Fruit fly (Drosophila melanogaster) whole organism, pupa: ENCODE measurements around the gene Cdc23.

Experiments
- CG17806 ChIP-seq: fragments of 200-800 bp; sonication (Bioruptor generic); optimal IDR thresholded peaks from 2 replicates; lab custom pipeline; 2018; ENCODE audit warnings: missing biosample characterization, mild to moderate bottlenecking, missing genetic modification characterization, moderate library complexity
- CG32121 ChIP-seq: fragments of 200-800 bp; sonication (Bioruptor generic); IDR thresholded peaks from 2 replicates; pipeline ENCODE4 v1.3.6; 2022; ENCODE audit warnings: missing biosample characterization, missing genetic modification characterization
- EcR ChIP-seq: fragments of 200-800 bp; sonication (Bioruptor generic); optimal IDR thresholded peaks from 3 replicates; lab custom pipeline; 2019; ENCODE audit warnings: missing biosample characterization, missing genetic modification characterization, mild to moderate bottlenecking, moderate library complexity, missing genetic modification reagents

DNA sequence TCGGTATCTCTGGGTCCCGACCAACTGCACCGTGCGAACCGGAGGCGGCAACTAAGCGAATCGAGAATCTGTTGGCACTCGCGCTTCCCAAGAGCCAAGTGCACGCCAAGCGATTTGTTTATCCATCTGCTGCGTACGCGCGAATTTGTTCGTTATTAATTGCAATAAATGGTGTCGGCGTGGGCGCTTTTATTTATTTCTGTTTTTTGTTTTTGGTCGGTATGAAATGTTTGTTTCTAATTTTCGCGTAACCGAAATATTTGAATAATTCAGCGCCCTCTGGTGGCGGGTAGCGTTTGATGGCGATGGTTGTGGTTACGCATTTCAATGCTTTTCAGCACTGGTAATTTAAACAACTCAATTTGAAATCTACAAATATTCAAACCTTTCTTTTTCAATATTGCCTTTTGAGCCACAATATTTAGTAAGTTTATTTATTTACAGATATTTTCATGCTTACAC, 44.4 kb upstream of the Cdc23 start, which contains the start of gene CG10947:
- no peak for TF ChIP-seq CG17806 (tag; lab: Kevin White, UChicago)
- no peak for TF ChIP-seq CG32121 (GFP tag; lab: Robert Waterston, UW)
- TF ChIP-seq EcR = no peak
